Worm (Caenorhabditis elegans) whole organism, L2 larva: ENCODE results near the gene srh-99.

Experiments
- alr-1 ChIP-seq: fragments of 150-350 bp; optimal IDR thresholded peaks from 2 replicates; lab custom pipeline; 2014; ENCODE audit warnings: missing biosample characterization, missing genetic modification characterization
- aly-2 ChIP-seq: fragments of 150-350 bp; optimal IDR thresholded peaks from 2 replicates; lab custom pipeline; 2014; ENCODE audit warnings: missing biosample characterization, missing genetic modification characterization
- ama-1 ChIP-seq: fragments of 150-350 bp; optimal IDR thresholded peaks from 2 replicates; lab custom pipeline; 2018; ENCODE audit warnings: inconsistent platforms
- ceh-82 ChIP-seq: fragments of 150-350 bp; optimal IDR thresholded peaks from 2 replicates; lab custom pipeline; 2014; ENCODE audit warnings: missing biosample characterization, missing genetic modification characterization
- crh-2 ChIP-seq: sonication (generic microtip); optimal IDR thresholded peaks from 2 replicates; lab custom pipeline; 2017; ENCODE audit warnings: missing biosample characterization, missing genetic modification characterization
- egl-27 ChIP-seq: sonication (generic microtip); optimal IDR thresholded peaks from 3 replicates; lab custom pipeline; 2017; ENCODE audit warnings: missing biosample characterization, missing genetic modification reagents, missing genetic modification characterization
- lin-13 ChIP-seq: fragments of 150-350 bp; optimal IDR thresholded peaks from 2 replicates; lab custom pipeline; 2014; ENCODE audit warnings: missing biosample characterization, missing genetic modification reagents, missing genetic modification characterization
- mab-5 ChIP-seq: fragments of 150-350 bp; optimal IDR thresholded peaks from 2 replicates; lab custom pipeline; 2014; ENCODE audit warnings: missing biosample characterization, missing genetic modification characterization
- mdl-1 ChIP-seq, 2 experiments: fragments of 150-350 bp in 1 of 2; sonication (generic microtip) in 1 of 2; optimal IDR thresholded peaks; 2 replicates each; lab custom pipeline; 2017; ENCODE audit warnings: missing biosample characterization in 2 of 2, missing genetic modification characterization in 2 of 2
- nhr-21 ChIP-seq: fragments of 150-350 bp; optimal IDR thresholded peaks from 2 replicates; lab custom pipeline; 2014; ENCODE audit warnings: missing biosample characterization, missing genetic modification characterization
- nhr-25 ChIP-seq: fragments of 150-350 bp; sonication (generic microtip); optimal IDR thresholded peaks from 3 replicates; lab custom pipeline; 2014; ENCODE audit warnings: missing biosample characterization, missing genetic modification characterization
- snpc-4 ChIP-seq: fragments of 150-350 bp; optimal IDR thresholded peaks from 2 replicates; lab custom pipeline; 2014; ENCODE audit warnings: missing biosample characterization, missing genetic modification characterization
- unc-39 ChIP-seq: fragments of 150-350 bp; optimal IDR thresholded peaks from 2 replicates; lab custom pipeline; 2014; ENCODE audit warnings: missing biosample characterization, missing genetic modification characterization

DNA sequence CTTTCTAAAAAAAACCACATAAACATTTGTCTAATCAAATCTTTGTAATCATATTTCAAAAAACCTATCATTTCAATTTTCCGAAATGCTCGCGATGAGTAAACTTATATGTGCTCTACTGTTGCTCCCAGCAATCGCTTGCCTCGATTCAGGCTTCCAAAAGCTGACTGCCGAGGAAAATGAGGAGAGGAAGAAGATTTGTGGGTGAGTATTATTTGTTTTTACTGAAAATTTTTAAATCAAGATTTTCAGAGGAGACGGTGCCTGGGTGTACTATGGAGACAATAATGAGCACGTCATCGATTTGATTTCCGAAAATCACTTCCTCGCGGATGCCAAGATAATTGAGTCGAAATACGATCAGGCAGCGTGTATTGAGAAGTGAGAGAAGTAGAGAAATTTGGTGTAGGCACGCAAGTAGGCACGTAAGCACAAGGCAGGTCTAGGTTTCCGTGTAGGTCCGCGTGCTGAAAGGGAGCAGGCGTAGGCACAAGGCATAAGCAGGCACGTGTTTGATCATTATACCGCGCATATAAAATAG lies 7.9 kb upstream of the srh-99 start, which contains the start of gene C46E10.1:
- no peak for TF ChIP-seq snpc-4 (tag; lab: Kevin White, UChicago)
- no peak for TF ChIP-seq aly-2
- TF ChIP-seq nhr-21 (tag; lab: Kevin White, UChicago): no peak
- no peak for TF ChIP-seq ama-1 (lab: Kevin White, UChicago)
- no peak for TF ChIP-seq mdl-1 (tag; optimal IDR thresholded peaks at IDR 0.05; lab: Kevin White, UChicago)
- TF ChIP-seq alr-1 (tag; lab: Kevin White, UChicago): no peak
- TF ChIP-seq crh-2 (tag; lab: Kevin White, UChicago): no peak
- no peak for TF ChIP-seq unc-39 (tag; lab: Kevin White, UChicago)
- TF ChIP-seq lin-13 (GFP tag; lab: Kevin White, UChicago): no peak
- TF ChIP-seq egl-27 (tag; lab: Kevin White, UChicago): no peak
- no peak for TF ChIP-seq nhr-25
- no peak for TF ChIP-seq ceh-82 (tag; lab: Kevin White, UChicago)
- no peak for TF ChIP-seq mab-5 (tag; lab: Kevin White, UChicago)
